Fruit fly (Drosophila melanogaster) whole organism, embryonic: ENCODE results near the gene CG46310.

Source experiments
- Atf6 ChIP-seq: fragments of 200-800 bp; sonication (Bioruptor generic); IDR thresholded peaks from 2 replicates; pipeline ENCODE4 v1.3.6; 2022; ENCODE audit warnings: missing biosample characterization, missing genetic modification characterization
- Bgb ChIP-seq: fragments of 200-800 bp; sonication (Bioruptor generic); IDR thresholded peaks from 2 replicates; pipeline ENCODE4 v1.3.6; 2022; ENCODE audit warnings: missing biosample characterization, missing genetic modification characterization; ENCODE audit not compliant: partially characterized antibody
- CG11695 ChIP-seq: fragments of 200-800 bp; sonication (Bioruptor generic); IDR thresholded peaks from 3 replicates; pipeline ENCODE4 v1.3.6; 2022; ENCODE audit warnings: missing biosample characterization, missing genetic modification characterization
- CG14014 ChIP-seq: fragments of 200-800 bp; sonication (Bioruptor generic); IDR thresholded peaks from 2 replicates; pipeline ENCODE4 v1.3.6; 2022; ENCODE audit warnings: missing biosample characterization, missing genetic modification characterization
- CG14860 ChIP-seq: fragments of 200-800 bp; sonication (Bioruptor generic); IDR thresholded peaks from 3 replicates; pipeline ENCODE4 v1.3.6; 2022; ENCODE audit warnings: missing biosample characterization, missing genetic modification characterization; ENCODE audit not compliant: partially characterized antibody
- CG1529 ChIP-seq: fragments of 200-800 bp; sonication (Bioruptor generic); optimal IDR thresholded peaks from 3 replicates; lab custom pipeline; 2018; ENCODE audit warnings: missing biosample characterization, missing genetic modification characterization
- CG17829 ChIP-seq: fragments of 200-800 bp; optimal IDR thresholded peaks from 2 replicates; lab custom pipeline; 2019; ENCODE audit warnings: missing biosample characterization, mild to moderate bottlenecking, missing genetic modification characterization, moderate library complexity
- CG18476 ChIP-seq: fragments of 200-800 bp; sonication (Bioruptor generic); optimal IDR thresholded peaks from 2 replicates; lab custom pipeline; 2016; ENCODE audit warnings: missing biosample characterization, mild to moderate bottlenecking, missing genetic modification characterization
- CG18619 ChIP-seq: fragments of 200-800 bp; sonication (Bioruptor generic); optimal IDR thresholded peaks from 3 replicates; lab custom pipeline; 2017; ENCODE audit warnings: missing biosample characterization, mild to moderate bottlenecking, missing genetic modification characterization
- CG2712 ChIP-seq: fragments of 200-800 bp; optimal IDR thresholded peaks from 3 replicates; lab custom pipeline; 2019; ENCODE audit warnings: missing biosample characterization, mild to moderate bottlenecking, missing genetic modification characterization, moderate library complexity
- CG30020 ChIP-seq: fragments of 200-800 bp; optimal IDR thresholded peaks from 2 replicates; lab custom pipeline; 2019; ENCODE audit warnings: missing biosample characterization, mild to moderate bottlenecking, missing genetic modification characterization, moderate library complexity
- CG31388 ChIP-seq: fragments of 200-800 bp; sonication (Bioruptor generic); optimal IDR thresholded peaks from 2 replicates; lab custom pipeline; 2016; ENCODE audit warnings: missing biosample characterization, missing genetic modification characterization
- CG4282 ChIP-seq: fragments of 200-800 bp; sonication (Bioruptor generic); optimal IDR thresholded peaks from 2 replicates; lab custom pipeline; 2016; ENCODE audit warnings: missing biosample characterization, missing genetic modification characterization
- CG8924 ChIP-seq: fragments of 200-800 bp; optimal IDR thresholded peaks from 3 replicates; lab custom pipeline; 2019; ENCODE audit warnings: missing biosample characterization, mild to moderate bottlenecking, missing genetic modification characterization, moderate library complexity
- CrebB ChIP-seq: fragments of 200-800 bp; sonication (Bioruptor generic); optimal IDR thresholded peaks from 3 replicates; lab custom pipeline; 2018; ENCODE audit warnings: missing biosample characterization, mild to moderate bottlenecking, missing genetic modification characterization
- D ChIP-seq, 2 experiments: fragments of 200-800 bp in 1 of 2; fragments of >200 bp in 1 of 2; sonication (Bioruptor generic) in 1 of 2; optimal IDR thresholded peaks; 2 replicates in 1 of 2; 3 replicates in 1 of 2; lab custom pipeline; 2017; ENCODE audit warnings: mild to moderate bottlenecking in 1 of 2, missing biosample characterization in 1 of 2, missing genetic modification characterization in 1 of 2, missing genetic modification reagents in 1 of 2
- Dbx ChIP-seq: fragments of 200-800 bp; sonication (Bioruptor generic); IDR thresholded peaks from 3 replicates; pipeline ENCODE4 v1.3.6; 2022; ENCODE audit warnings: missing biosample characterization, missing genetic modification characterization
- Doc2 ChIP-seq: fragments of 200-800 bp; sonication (Bioruptor generic); IDR thresholded peaks from 2 replicates; pipeline ENCODE4 v1.3.6; 2022; ENCODE audit warnings: missing biosample characterization, missing genetic modification characterization
- Hand ChIP-seq: fragments of 200-800 bp; sonication (Bioruptor generic); optimal IDR thresholded peaks from 2 replicates; lab custom pipeline; 2017; ENCODE audit warnings: mild to moderate bottlenecking, missing biosample characterization, missing genetic modification reagents, missing genetic modification characterization
- HmgZ ChIP-seq: fragments of 200-800 bp; sonication (Bioruptor generic); optimal IDR thresholded peaks from 2 replicates; lab custom pipeline; 2018; ENCODE audit warnings: missing biosample characterization, mild to moderate bottlenecking, missing genetic modification characterization
- Hr3 ChIP-seq: fragments of 200-800 bp; sonication (Bioruptor generic); optimal IDR thresholded peaks from 3 replicates; lab custom pipeline; 2016; ENCODE audit warnings: missing biosample characterization, missing genetic modification characterization
- NC2β ChIP-seq: fragments of 200-800 bp; sonication (Bioruptor generic); optimal IDR thresholded peaks from 2 replicates; lab custom pipeline; 2016; ENCODE audit warnings: missing biosample characterization, missing genetic modification characterization
- Neu2 ChIP-seq: fragments of 200-800 bp; sonication (Bioruptor generic); optimal IDR thresholded peaks from 3 replicates; lab custom pipeline; 2016; ENCODE audit warnings: missing biosample characterization, missing genetic modification characterization, borderline replicate concordance
- Ravus ChIP-seq: fragments of 200-800 bp; sonication (Bioruptor generic); IDR thresholded peaks from 2 replicates; pipeline ENCODE4 v1.3.6; 2022; ENCODE audit warnings: missing biosample characterization, missing genetic modification characterization
- Scr ChIP-seq: fragments of 200-800 bp; sonication (Bioruptor generic); IDR thresholded peaks from 2 replicates; pipeline ENCODE4 v1.3.6; 2022; ENCODE audit warnings: missing biosample characterization, missing genetic modification characterization; ENCODE audit not compliant: partially characterized antibody
- Spps ChIP-seq: fragments of 200-800 bp; sonication (Bioruptor generic); optimal IDR thresholded peaks from 2 replicates; lab custom pipeline; 2018; ENCODE audit warnings: missing biosample characterization, mild to moderate bottlenecking, missing genetic modification characterization
- TFAM ChIP-seq: fragments of 200-800 bp; sonication (Bioruptor generic); optimal IDR thresholded peaks from 2 replicates; lab custom pipeline; 2017; ENCODE audit warnings: missing biosample characterization, missing genetic modification characterization, inconsistent platforms
- Usf ChIP-seq: fragments of 200-800 bp; sonication (Bioruptor generic); optimal IDR thresholded peaks from 2 replicates; lab custom pipeline; 2017; ENCODE audit warnings: missing genotype, missing biosample characterization, missing genetic modification characterization
- Xbp1 ChIP-seq: fragments of 200-800 bp; sonication (Bioruptor generic); optimal IDR thresholded peaks from 3 replicates; lab custom pipeline; 2016; ENCODE audit warnings: missing biosample characterization, mild to moderate bottlenecking, missing genetic modification characterization
- bowl ChIP-seq: fragments of 200-800 bp; sonication (Bioruptor generic); IDR thresholded peaks from 2 replicates; pipeline ENCODE4 v1.3.6; 2022; ENCODE audit warnings: missing biosample characterization, missing genetic modification characterization
- cas ChIP-seq: fragments of 200-800 bp; sonication (Bioruptor generic); IDR thresholded peaks from 2 replicates; pipeline ENCODE4 v1.3.6; 2022; ENCODE audit warnings: missing biosample characterization, missing genetic modification characterization
- caup ChIP-seq: fragments of 200-800 bp; sonication (Bioruptor generic); optimal IDR thresholded peaks from 3 replicates; lab custom pipeline; 2017; ENCODE audit warnings: missing biosample characterization, mild to moderate bottlenecking, missing genetic modification characterization, moderate library complexity; ENCODE audit not compliant: severe bottlenecking
- chm ChIP-seq: fragments of 200-800 bp; sonication (Bioruptor generic); IDR thresholded peaks from 2 replicates; pipeline ENCODE4 v1.3.6; 2022; ENCODE audit warnings: missing biosample characterization, missing genetic modification characterization
- crol ChIP-seq: fragments of 200-800 bp; sonication (Bioruptor generic); IDR thresholded peaks from 2 replicates; pipeline ENCODE4 v1.3.6; 2022; ENCODE audit warnings: missing biosample characterization, missing genetic modification characterization
- eve ChIP-seq, 2 experiments: fragments of >200 bp; optimal IDR thresholded peaks; 2 replicates each; lab custom pipeline; 2017; ENCODE audit warnings: missing biosample characterization in 2 of 2, missing genetic modification characterization in 2 of 2
- gce ChIP-seq: fragments of 200-800 bp; sonication (Bioruptor generic); IDR thresholded peaks from 3 replicates; pipeline ENCODE4 v1.3.6; 2022; ENCODE audit warnings: missing biosample characterization, missing genetic modification characterization
- gem ChIP-seq: fragments of 200-800 bp; sonication (Bioruptor generic); optimal IDR thresholded peaks from 2 replicates; lab custom pipeline; 2019; ENCODE audit warnings: missing biosample characterization, mild to moderate bottlenecking, missing genetic modification characterization, moderate library complexity
- gfzf ChIP-seq: fragments of 200-800 bp; sonication (Bioruptor generic); optimal IDR thresholded peaks from 2 replicates; lab custom pipeline; 2016; ENCODE audit warnings: missing biosample characterization, mild to moderate bottlenecking, missing genetic modification characterization, moderate library complexity
- gro ChIP-seq: fragments of 200-800 bp; sonication (Bioruptor generic); optimal IDR thresholded peaks from 2 replicates; lab custom pipeline; 2016; ENCODE audit warnings: missing biosample characterization, missing genetic modification characterization
- ham ChIP-seq: fragments of 200-800 bp; sonication (Bioruptor generic); IDR thresholded peaks from 2 replicates; pipeline ENCODE4 v1.3.6; 2022; ENCODE audit warnings: missing biosample characterization, missing genetic modification characterization
- hth ChIP-seq: fragments of >200 bp; optimal IDR thresholded peaks from 2 replicates; lab custom pipeline; 2017; ENCODE audit warnings: inconsistent platforms
- inv ChIP-seq: fragments of 200-800 bp; sonication (Bioruptor generic); IDR thresholded peaks from 2 replicates; pipeline ENCODE4 v1.3.6; 2022; ENCODE audit warnings: missing biosample characterization, missing genetic modification characterization; ENCODE audit not compliant: partially characterized antibody
- nau ChIP-seq: fragments of 200-800 bp; sonication (Bioruptor generic); optimal IDR thresholded peaks from 3 replicates; lab custom pipeline; 2017; ENCODE audit warnings: missing biosample characterization, mild to moderate bottlenecking, missing genetic modification characterization, missing genetic modification reagents
- nerfin-2 ChIP-seq: fragments of 200-800 bp; sonication (Bioruptor generic); IDR thresholded peaks from 2 replicates; pipeline ENCODE4 v1.3.6; 2022; ENCODE audit warnings: missing biosample characterization, missing genetic modification characterization; ENCODE audit not compliant: partially characterized antibody
- otp ChIP-seq: fragments of 200-800 bp; sonication (Bioruptor generic); IDR thresholded peaks from 3 replicates; pipeline ENCODE4, ENCODE4 v1.3.6; 2022; ENCODE audit warnings: missing biosample characterization, missing genetic modification characterization
- phol ChIP-seq: fragments of 200-800 bp; sonication (Bioruptor generic); optimal IDR thresholded peaks from 3 replicates; lab custom pipeline; 2018; ENCODE audit warnings: missing biosample characterization, mild to moderate bottlenecking, missing genetic modification characterization, moderate library complexity
- repo ChIP-seq: fragments of 200-800 bp; sonication (Bioruptor generic); optimal IDR thresholded peaks from 2 replicates; lab custom pipeline; 2016; ENCODE audit warnings: missing biosample characterization, missing genetic modification characterization
- tap ChIP-seq: fragments of 200-800 bp; optimal IDR thresholded peaks from 3 replicates; lab custom pipeline; 2019; ENCODE audit warnings: missing biosample characterization, mild to moderate bottlenecking, missing genetic modification characterization, moderate library complexity
- tna ChIP-seq: fragments of 200-800 bp; sonication (Bioruptor generic); IDR thresholded peaks from 2 replicates; pipeline ENCODE4 v1.3.6; 2022; ENCODE audit warnings: missing biosample characterization, missing genetic modification characterization; ENCODE audit not compliant: partially characterized antibody
- unpg ChIP-seq: fragments of 200-800 bp; sonication (Bioruptor generic); optimal IDR thresholded peaks from 3 replicates; lab custom pipeline; 2018; ENCODE audit warnings: missing biosample characterization, mild to moderate bottlenecking, missing genetic modification characterization, moderate library complexity

CG46310 gene

dm6 chr3R:23175376-23175775 lies 1.7 kb downstream of the CG46310 start (continued):
- TF ChIP-seq crol (GFP tag; lab: Robert Waterston, UW) (peak; percentile 65), CG4282 (peak; percentile 30), cas (GFP tag; lab: Robert Waterston, UW) (no peak), bowl (GFP tag; lab: Robert Waterston, UW) (peak; percentile 76), Neu2 (peak; percentile 44), Spps (peak; percentile 93), tna (no peak), gfzf (GFP tag; lab: Kevin White, UChicago) (no peak), CG11695 (peak; percentile 85), nau (GFP tag; lab: Kevin White, UChicago) (peak; percentile 87), HmgZ (tag; lab: Kevin White, UChicago) (peak; percentile 83), TFAM (GFP tag; lab: Kevin White, UChicago) (peak; percentile 61), Doc2 (peak; percentile 49; the same call in 1 of the 2 replicates), Hand (peak; percentile 30), nerfin-2 (no peak), eve (GFP tag; optimal IDR thresholded peaks at IDR 0.05; lab: Kevin White, UChicago) (peak in 1 of 2 experiments; percentile 88), CG18476 (GFP tag; lab: Kevin White, UChicago) (peak; percentile 72), Scr (GFP tag; lab: Robert Waterston, UW) (no peak), gce (GFP tag; lab: Robert Waterston, UW) (peak; percentile 89), repo (peak; percentile 88), inv (GFP tag; lab: Robert Waterston, UW) (no peak), unpg (GFP tag; lab: Kevin White, UChicago) (peak; percentile 96), CG18619 (peak; percentile 77), Bgb (no peak), otp (GFP tag; lab: Robert Waterston, UW) (peak; percentile 91), Usf (GFP tag; lab: Kevin White, UChicago) (peak; percentile 58), CG2712 (peak; percentile 97), phol (tag; lab: Kevin White, UChicago) (peak; percentile 95), Hr3 (peak; percentile 93), gro (GFP tag; lab: Kevin White, UChicago) (peak; percentile 26), NC2β (GFP tag; lab: Kevin White, UChicago) (peak; percentile 89), CG1529 (GFP tag; lab: Kevin White, UChicago) (peak; percentile 85), Dbx (GFP tag; lab: Robert Waterston, UW) (peak; percentile 66; the same call in 2 of the 3 replicates), CG30020 (peak; percentile 58), ham (GFP tag; lab: Robert Waterston, UW) (no peak), CG8924 (tag; lab: Kevin White, UChicago) (peak; percentile 94), chm (GFP tag; lab: Robert Waterston, UW) (peak; percentile 85), CG14014 (peak; percentile 84), hth (lab: Kevin White, UChicago) (no peak), CG31388 (GFP tag; lab: Kevin White, UChicago) (peak; percentile 84), Atf6 (GFP tag; lab: Robert Waterston, UW) (peak; percentile 86), caup (GFP tag; lab: Kevin White, UChicago) (peak; percentile 30), tap (tag; lab: Kevin White, UChicago) (peak; percentile 95), gem (tag; lab: Kevin White, UChicago) (peak; percentile 96), D (optimal IDR thresholded peaks at IDR 0.05; lab: Kevin White, UChicago) (no peak), D (GFP tag; optimal IDR thresholded peaks at IDR 0.05; lab: Kevin White, UChicago) (peak; percentile 89), Ravus (GFP tag; lab: Robert Waterston, UW) (peak; percentile 74), CG17829 (peak; percentile 95), Xbp1 (GFP tag; lab: Kevin White, UChicago) (peak; percentile 92), CG14860 (GFP tag; lab: Robert Waterston, UW) (no peak), CrebB (tag; lab: Kevin White, UChicago) (peak; percentile 79)
